Fruit fly (Drosophila melanogaster): ENCODE results near the gene Gr93b.
A peak's percentile ranks its signal among the peaks of the same experiment; 100 is the strongest.

Gene Gr93b

DNA sequence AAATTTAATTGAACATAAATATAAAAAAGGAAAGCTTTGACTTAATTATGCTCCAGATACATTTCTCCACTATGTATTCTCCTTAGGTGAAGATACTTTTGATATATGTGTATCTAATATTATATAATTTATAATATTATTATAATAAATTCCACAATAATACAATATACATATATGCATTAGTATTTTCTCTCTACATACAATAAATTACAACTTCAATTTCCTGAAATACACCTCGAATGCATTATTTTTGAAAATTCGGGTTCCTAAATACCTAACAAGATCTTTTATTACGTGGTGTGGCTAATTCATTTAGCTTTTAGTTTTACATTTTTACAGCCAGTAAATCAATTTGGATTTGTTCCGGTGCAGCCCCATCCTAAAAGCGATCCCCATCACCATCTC, 13.3 kb downstream of the Gr93b start (continued):
- TF ChIP-seq CG31441 (GFP tag; IDR thresholded peaks at IDR 0.05): 0 out of 2 replicates have a peak, but pooled peaks have one; percentile 48
- TF ChIP-seq gfzf (GFP tag; optimal IDR thresholded peaks at IDR 0.05): no peak
- no peak for TF ChIP-seq D (optimal IDR thresholded peaks at IDR 0.05)
- peak; percentile 14 for TF ChIP-seq D (GFP tag; optimal IDR thresholded peaks at IDR 0.05)
- no peak for TF ChIP-seq fru (optimal IDR thresholded peaks at IDR 0.05)
- peak; percentile 36 for TF ChIP-seq CG7839 (tag; optimal IDR thresholded peaks at IDR 0.05)
- peak; percentile 48 for TF ChIP-seq CG8388 (GFP tag; optimal IDR thresholded peaks at IDR 0.05)
- TF ChIP-seq Oli (tag; optimal IDR thresholded peaks at IDR 0.05): peak; percentile 15
- peak in 1 of 3 experiments; percentile 76 for TF ChIP-seq lola (GFP tag; optimal IDR thresholded peaks at IDR 0.05)
- TF ChIP-seq CG34422 (GFP tag; IDR thresholded peaks at IDR 0.05): no peak
- peak; percentile 45 for TF ChIP-seq D19A (tag; optimal IDR thresholded peaks at IDR 0.05)
- TF ChIP-seq org-1 (GFP tag; optimal IDR thresholded peaks at IDR 0.05): no peak
- TF ChIP-seq gem (tag; optimal IDR thresholded peaks at IDR 0.05): peak; percentile 57
- peak; percentile 30 for TF ChIP-seq Abd-B (GFP tag; optimal IDR thresholded peaks at IDR 0.05)
- TF ChIP-seq Xrp1 (GFP tag; IDR thresholded peaks at IDR 0.05): peak; percentile 49; the same call in 1 of the 2 replicates
- no peak for TF ChIP-seq CG3065 (GFP tag; optimal IDR thresholded peaks at IDR 0.05)
- no peak for TF ChIP-seq sc (optimal IDR thresholded peaks at IDR 0.05)
- TF ChIP-seq sc (GFP tag; optimal IDR thresholded peaks at IDR 0.05): peak; percentile 11
- TF ChIP-seq CG8089 (GFP tag; optimal IDR thresholded peaks at IDR 0.05): no peak
- TF ChIP-seq CG3163 (GFP tag; optimal IDR thresholded peaks at IDR 0.05): no peak
- no peak for TF ChIP-seq Vsx1 (GFP tag; optimal IDR thresholded peaks at IDR 0.05)
- no peak for TF ChIP-seq peb (GFP tag; IDR thresholded peaks at IDR 0.05)
- peak; percentile 56 to 57 for TF ChIP-seq bsh (GFP tag; optimal IDR thresholded peaks at IDR 0.05)
- no peak for TF ChIP-seq CG6791 (GFP tag; IDR thresholded peaks at IDR 0.05; ENCODE audit: partially characterized antibody)
- peak; percentile 44 for TF ChIP-seq CG2678 (tag; optimal IDR thresholded peaks at IDR 0.05)
- peak; percentile 15 for TF ChIP-seq Sox100B (GFP tag; optimal IDR thresholded peaks at IDR 0.05)
- TF ChIP-seq seq (GFP tag; IDR thresholded peaks at IDR 0.05): no peak
- TF ChIP-seq GATAe (GFP tag; conservative IDR thresholded peaks at IDR 0.05): no peak
- TF ChIP-seq Deaf1 (tag; optimal IDR thresholded peaks at IDR 0.05): no peak
- TF ChIP-seq CG16863 (GFP tag; optimal IDR thresholded peaks at IDR 0.05): no peak
- TF ChIP-seq Aef1 (GFP tag; IDR thresholded peaks at IDR 0.05): no peak
- no peak for TF ChIP-seq CG34376 (GFP tag; optimal IDR thresholded peaks at IDR 0.05)
- peak; percentile 1 for TF ChIP-seq gcm (GFP tag; optimal IDR thresholded peaks at IDR 0.05)
- TF ChIP-seq gsb-n (tag; optimal IDR thresholded peaks at IDR 0.05): peak; percentile 33
- TF ChIP-seq trem (tag; optimal IDR thresholded peaks at IDR 0.05): peak; percentile 42

DNA sequence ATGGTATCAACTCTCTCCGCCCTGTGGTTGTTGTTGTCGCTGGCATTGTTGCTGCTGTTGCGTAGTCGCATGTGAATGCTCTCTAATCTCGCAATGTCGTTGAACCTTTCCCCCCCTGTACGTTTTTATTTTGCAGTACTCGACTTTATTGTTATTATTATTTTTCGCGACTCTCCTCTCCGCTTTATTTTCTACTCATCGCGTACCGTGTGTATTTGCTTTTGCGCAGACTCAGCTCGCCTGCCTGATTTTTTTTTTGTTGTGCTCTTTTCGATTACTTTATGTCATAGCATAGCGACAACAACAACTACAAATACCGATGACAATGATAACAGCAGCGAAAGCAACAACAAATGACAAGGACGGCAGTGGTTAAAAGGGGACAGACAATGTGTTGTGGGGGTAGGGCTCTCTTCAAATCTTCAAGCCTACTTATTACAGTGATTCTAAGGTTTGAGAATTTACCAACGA, 14.0 kb downstream of the Gr93b start:
- peak; percentile 36 for TF ChIP-seq yki (optimal IDR thresholded peaks at IDR 0.05)
- no peak for TF ChIP-seq mld (GFP tag; IDR thresholded peaks at IDR 0.05; ENCODE audit: partially characterized antibody)
- TF ChIP-seq oc (tag; optimal IDR thresholded peaks at IDR 0.05): peak; percentile 5
- TF ChIP-seq ewg (GFP tag; optimal IDR thresholded peaks at IDR 0.05): peak; percentile 12
- no peak for TF ChIP-seq CG12391 (tag; optimal IDR thresholded peaks at IDR 0.05)
- TF ChIP-seq grn (GFP tag; optimal IDR thresholded peaks at IDR 0.05): peak; percentile 73
- peak; percentile 60 to 78 for TF ChIP-seq Trl (optimal IDR thresholded peaks at IDR 0.05)
- TF ChIP-seq Trl (GFP tag; optimal IDR thresholded peaks at IDR 0.05): no peak
- peak in 1 of 2 experiments; percentile 16 for TF ChIP-seq eve (GFP tag; optimal IDR thresholded peaks at IDR 0.05)
- TF ChIP-seq pfk (GFP tag; optimal IDR thresholded peaks at IDR 0.05): no peak
- no peak for TF ChIP-seq CG14860 (GFP tag; IDR thresholded peaks at IDR 0.05; ENCODE audit: partially characterized antibody)
- no peak for TF ChIP-seq sima (GFP tag; optimal IDR thresholded peaks at IDR 0.05)
- peak; percentile 76 for TF ChIP-seq CG15479 (GFP tag; optimal IDR thresholded peaks at IDR 0.05)
- no peak for TF ChIP-seq phol (tag; optimal IDR thresholded peaks at IDR 0.05)
- TF ChIP-seq Nf-YC (tag; optimal IDR thresholded peaks at IDR 0.05): no peak
- TF ChIP-seq Med (GFP tag): peak; percentile 55
- no peak for TF ChIP-seq gfzf (GFP tag; optimal IDR thresholded peaks at IDR 0.05)
- TF ChIP-seq lbe (GFP tag; optimal IDR thresholded peaks at IDR 0.05): peak; percentile 51
- TF ChIP-seq Pdp1 (GFP tag; optimal IDR thresholded peaks at IDR 0.05): peak in 1 of 2 experiments; percentile 81
